Fruit fly (Drosophila melanogaster): ENCODE data around the gene SNF4Agamma.
A peak's percentile ranks its signal among the peaks of the same experiment; 100 is the strongest.

The SNF4Agamma gene

DNA sequence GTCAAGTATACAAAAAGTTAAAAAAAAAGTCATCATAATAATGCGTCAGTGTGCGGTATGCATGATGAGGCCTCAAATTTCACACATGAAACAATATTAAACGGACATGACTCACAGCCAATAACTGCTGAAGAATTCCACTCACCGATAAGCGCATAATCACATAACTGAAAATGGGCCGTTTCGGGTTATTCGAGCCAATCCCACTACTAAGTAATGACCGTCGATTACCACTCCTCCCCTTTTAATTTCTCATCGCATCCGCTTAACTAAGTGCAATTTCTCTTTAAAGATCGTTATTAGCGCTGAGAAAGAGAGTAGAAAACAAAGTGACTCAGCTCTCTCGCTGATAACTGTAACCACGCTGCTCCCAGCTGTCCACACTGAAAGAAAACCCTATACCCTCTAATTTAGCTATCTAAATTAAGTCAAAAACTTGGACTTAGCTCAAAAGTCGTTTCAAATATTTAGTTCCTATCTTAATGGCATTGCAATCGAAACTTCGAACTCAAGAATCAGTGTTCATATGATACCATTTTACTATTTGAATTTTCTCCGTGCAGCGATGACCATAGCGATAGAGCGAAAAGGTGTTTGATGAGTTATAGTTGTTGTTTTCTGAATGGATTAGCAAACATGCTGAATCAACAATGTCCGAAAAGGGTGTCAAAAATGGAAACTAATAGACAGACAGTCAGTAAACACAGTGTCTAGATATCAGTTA is 27.6 kb upstream of the SNF4Agamma start (continued):
- peak; percentile 76 for TF ChIP-seq disco-r (GFP tag; optimal IDR thresholded peaks at IDR 0.05)
- TF ChIP-seq Sin3A (optimal IDR thresholded peaks at IDR 0.05), result no peak
- TF ChIP-seq Six4 (GFP tag; optimal IDR thresholded peaks at IDR 0.05), result peak; percentile 63
- peak; percentile 67 for TF ChIP-seq Lhr (GFP tag; optimal IDR thresholded peaks at IDR 0.05)
- TF ChIP-seq pnt (GFP tag; optimal IDR thresholded peaks at IDR 0.05), result peak; percentile 87
- peak; percentile 86 for TF ChIP-seq CG11398 (GFP tag; optimal IDR thresholded peaks at IDR 0.05)
- TF ChIP-seq jigr1 (GFP tag; IDR thresholded peaks at IDR 0.05), result peak; percentile 46; the same call in 1 of the 3 replicates
- peak; percentile 76; the same call in 2 of the 3 replicates for TF ChIP-seq sr (GFP tag; IDR thresholded peaks at IDR 0.05)
- peak; percentile 82 for TF ChIP-seq CG9876 (GFP tag; optimal IDR thresholded peaks at IDR 0.05)
- TF ChIP-seq onecut (GFP tag; IDR thresholded peaks at IDR 0.05), result peak; percentile 74
- TF ChIP-seq HLHmδ (GFP tag; optimal IDR thresholded peaks at IDR 0.05), result no peak
- TF ChIP-seq CG7987 (GFP tag; optimal IDR thresholded peaks at IDR 0.05), result peak; percentile 93
- peak; percentile 81 for TF ChIP-seq CG11723 (GFP tag; optimal IDR thresholded peaks at IDR 0.05)
- TF ChIP-seq run (tag; optimal IDR thresholded peaks at IDR 0.05), result peak; percentile 81
- peak; percentile 94 for TF ChIP-seq CG12769 (tag; optimal IDR thresholded peaks at IDR 0.05)
- TF ChIP-seq Optix (GFP tag; IDR thresholded peaks at IDR 0.05), result peak; percentile 83
- TF ChIP-seq Atf6 (GFP tag; IDR thresholded peaks at IDR 0.05), result peak; percentile 89
- TF ChIP-seq ATbp (GFP tag; optimal IDR thresholded peaks at IDR 0.05), result peak; percentile 94
- TF ChIP-seq CG32767 (GFP tag; IDR thresholded peaks at IDR 0.05), result peak; percentile 71; the same call in 1 of the 2 replicates
- TF ChIP-seq CG16813 (GFP tag; IDR thresholded peaks at IDR 0.05; ENCODE audit: partially characterized antibody), result no peak
- no peak for TF ChIP-seq mirr (GFP tag; optimal IDR thresholded peaks at IDR 0.05)
- TF ChIP-seq unc-4 (GFP tag; IDR thresholded peaks at IDR 0.05; ENCODE audit: partially characterized antibody), result no peak
- TF ChIP-seq stc (GFP tag; IDR thresholded peaks at IDR 0.05), result peak; percentile 91
- TF ChIP-seq Max (GFP tag; optimal IDR thresholded peaks at IDR 0.05), result peak; percentile 51
- TF ChIP-seq CG18764 (GFP tag; optimal IDR thresholded peaks at IDR 0.05), result peak; percentile 73
- TF ChIP-seq Rx (GFP tag; IDR thresholded peaks at IDR 0.05), result peak; percentile 76
- no peak for TF ChIP-seq Dll (GFP tag; IDR thresholded peaks at IDR 0.05; ENCODE audit: partially characterized antibody)
- peak; percentile 68 for TF ChIP-seq Ets97D (GFP tag; optimal IDR thresholded peaks at IDR 0.05)
- TF ChIP-seq nerfin-2 (GFP tag; IDR thresholded peaks at IDR 0.05; ENCODE audit: partially characterized antibody), result no peak
- TF ChIP-seq MESR4 (GFP tag; optimal IDR thresholded peaks at IDR 0.05), result peak; percentile 25
- TF ChIP-seq yki (optimal IDR thresholded peaks at IDR 0.05), result no peak
- TF ChIP-seq HLH4C (GFP tag; IDR thresholded peaks at IDR 0.05; ENCODE audit: partially characterized antibody), result no peak
- peak; percentile 74 for TF ChIP-seq CG10274 (GFP tag; optimal IDR thresholded peaks at IDR 0.05)
- TF ChIP-seq Hr3 (GFP tag; optimal IDR thresholded peaks at IDR 0.05), result peak; percentile 80
- peak; percentile 85 for TF ChIP-seq CG7556 (GFP tag; optimal IDR thresholded peaks at IDR 0.05)
- peak; percentile 45 for TF ChIP-seq twi (tag; optimal IDR thresholded peaks at IDR 0.05)
- TF ChIP-seq gsb (GFP tag; IDR thresholded peaks at IDR 0.05), result peak; percentile 76
- peak; percentile 73 for TF ChIP-seq Ravus (GFP tag; IDR thresholded peaks at IDR 0.05)
- TF ChIP-seq esg (GFP tag; conservative IDR thresholded peaks at IDR 0.05), result peak; percentile 84
- peak; percentile 85; the same call in 2 of the 3 replicates for TF ChIP-seq tgo (GFP tag; IDR thresholded peaks at IDR 0.05)
- peak; percentile 77 for TF ChIP-seq CG5245 (GFP tag; optimal IDR thresholded peaks at IDR 0.05)
- TF ChIP-seq maf-S (GFP tag; optimal IDR thresholded peaks at IDR 0.05), result peak; percentile 85
- no peak for TF ChIP-seq bbx (GFP tag; IDR thresholded peaks at IDR 0.05; ENCODE audit: partially characterized antibody)
- peak; percentile 70; the same call in 1 of the 3 replicates for TF ChIP-seq CG2199 (GFP tag; IDR thresholded peaks at IDR 0.05)
- TF ChIP-seq fu2 (GFP tag; optimal IDR thresholded peaks at IDR 0.05), result peak; percentile 86
- TF ChIP-seq CG2678 (tag; optimal IDR thresholded peaks at IDR 0.05), result no peak
- TF ChIP-seq dm (GFP tag; optimal IDR thresholded peaks at IDR 0.05), result peak; percentile 81
- peak; percentile 80 for TF ChIP-seq seq (GFP tag; IDR thresholded peaks at IDR 0.05)
- TF ChIP-seq NfI (GFP tag; optimal IDR thresholded peaks at IDR 0.05), result peak; percentile 87
- no peak for TF ChIP-seq chinmo (GFP tag; IDR thresholded peaks at IDR 0.05; ENCODE audit: partially characterized antibody)
